Fruit fly (Drosophila melanogaster): ENCODE results near the gene Kyat.

dm6 chr3R:11809620-11810019 is 12.7 kb downstream of the Kyat start:
- TF ChIP-seq insv (optimal IDR thresholded peaks at IDR 0.05) (no peak), Sin3A (optimal IDR thresholded peaks at IDR 0.05) (no peak)
